Fruit fly (Drosophila melanogaster): ENCODE data around the gene emc.
A peak's percentile ranks its signal among the peaks of the same experiment; 100 is the strongest.

The emc gene

dm6 chr3L:751516-752125, 2.4 kb downstream of the emc start (continued):
- TF ChIP-seq bbx (GFP tag; IDR thresholded peaks at IDR 0.05; ENCODE audit: partially characterized antibody) (no peak), shn (GFP tag; optimal IDR thresholded peaks at IDR 0.05) (no peak), CG32767 (GFP tag; IDR thresholded peaks at IDR 0.05) (peak; percentile 34; the same call in 1 of the 2 replicates), ro (GFP tag; IDR thresholded peaks at IDR 0.05) (no peak), Sox102F (GFP tag; optimal IDR thresholded peaks at IDR 0.05) (peak; percentile 18), CG6272 (GFP tag; IDR thresholded peaks at IDR 0.05) (peak; percentile 51), aop (GFP tag; IDR thresholded peaks at IDR 0.05) (no peak), disco-r (GFP tag; optimal IDR thresholded peaks at IDR 0.05) (no peak), CG18599 (GFP tag; optimal IDR thresholded peaks at IDR 0.05) (peak; percentile 47), Dref (GFP tag; IDR thresholded peaks at IDR 0.05) (no peak), Kr (GFP tag; optimal IDR thresholded peaks at IDR 0.05) (no peak), CG10366 (GFP tag; IDR thresholded peaks at IDR 0.05) (no peak), Antp (GFP tag; optimal IDR thresholded peaks at IDR 0.05) (no peak), sug (tag; optimal IDR thresholded peaks at IDR 0.05) (no peak), CG6175 (GFP tag; IDR thresholded peaks at IDR 0.05) (peak; percentile 59; the same call in 1 of the 3 replicates), bcd (GFP tag; optimal IDR thresholded peaks at IDR 0.05) (peak; percentile 3), maf-S (GFP tag; optimal IDR thresholded peaks at IDR 0.05) (no peak), CHES-1-like (GFP tag; optimal IDR thresholded peaks at IDR 0.05) (no peak), CG3065 (GFP tag; optimal IDR thresholded peaks at IDR 0.05) (no peak), CG12942 (GFP tag; optimal IDR thresholded peaks at IDR 0.05) (no peak), CG31388 (GFP tag; optimal IDR thresholded peaks at IDR 0.05) (no peak), ab (GFP tag; optimal IDR thresholded peaks at IDR 0.05) (no peak), D19A (tag; optimal IDR thresholded peaks at IDR 0.05) (no peak), Dek (tag; optimal IDR thresholded peaks at IDR 0.05) (no peak), fu2 (GFP tag; optimal IDR thresholded peaks at IDR 0.05) (no peak), CG14014 (GFP tag; IDR thresholded peaks at IDR 0.05) (peak; percentile 42; the same call in 1 of the 2 replicates), CG18262 (tag; optimal IDR thresholded peaks at IDR 0.05) (peak; percentile 8)

- TF ChIP-seq bab2 (GFP tag; optimal IDR thresholded peaks at IDR 0.05) (no peak), CG2712 (tag; optimal IDR thresholded peaks at IDR 0.05) (no peak), pb (GFP tag; optimal IDR thresholded peaks at IDR 0.05) (peak; percentile 19), NC2α (GFP tag; optimal IDR thresholded peaks at IDR 0.05) (no peak), HmgZ (tag; optimal IDR thresholded peaks at IDR 0.05) (no peak), CG11398 (GFP tag; optimal IDR thresholded peaks at IDR 0.05) (no peak), sisA (GFP tag; IDR thresholded peaks at IDR 0.05) (no peak), tll (GFP tag; optimal IDR thresholded peaks at IDR 0.05) (peak in 1 of 2 experiments; percentile 83), Dek (tag; optimal IDR thresholded peaks at IDR 0.05) (no peak), eve (GFP tag; optimal IDR thresholded peaks at IDR 0.05) (no peak), CG6689 (GFP tag; IDR thresholded peaks at IDR 0.05) (no peak), mld (GFP tag; IDR thresholded peaks at IDR 0.05; ENCODE audit: partially characterized antibody) (no peak), nerfin-1 (tag; optimal IDR thresholded peaks at IDR 0.05) (no peak), CG4820 (GFP tag; optimal IDR thresholded peaks at IDR 0.05) (no peak), lov (optimal IDR thresholded peaks at IDR 0.05) (no peak), lov (GFP tag; IDR thresholded peaks at IDR 0.05) (0 out of 3 replicates have a peak, but pooled peaks have one; percentile 72), CG9437 (GFP tag; optimal IDR thresholded peaks at IDR 0.05) (no peak), Ptx1 (GFP tag; IDR thresholded peaks at IDR 0.05) (0 out of 2 replicates have a peak, but pooled peaks have one; percentile 14), slp2 (GFP tag; optimal IDR thresholded peaks at IDR 0.05) (no peak), Scr (GFP tag; IDR thresholded peaks at IDR 0.05; ENCODE audit: partially characterized antibody) (0 out of 2 replicates have a peak, but pooled peaks have one; percentile 31), CG4617 (GFP tag; optimal IDR thresholded peaks at IDR 0.05; ENCODE audit: borderline replicate concordance) (no peak), Oli (tag; optimal IDR thresholded peaks at IDR 0.05) (no peak), H15 (GFP tag; IDR thresholded peaks at IDR 0.05) (0 out of 3 replicates have a peak, but pooled peaks have one; percentile 22), CG9932 (GFP tag; IDR thresholded peaks at IDR 0.05) (0 out of 2 replicates have a peak, but pooled peaks have one; percentile 27), Awh (GFP tag; IDR thresholded peaks at IDR 0.05) (0 out of 2 replicates have a peak, but pooled peaks have one; percentile 9)
These were observed 4.5 kb downstream of the emc start for dm6 chr3L:753568-754156.
